Worm (Caenorhabditis elegans) whole organism, young adult: ENCODE measurements around the gene M142.5.

Experiments used
- F37B4.10 ChIP-seq: fragments of 200-800 bp; sonication (Bioruptor generic); IDR thresholded peaks from 2 replicates; pipeline ENCODE4 v1.3.6; 2022; ENCODE audit warnings: missing genetic modification characterization, missing compliant biosample characterization
- F52B5.7 ChIP-seq: sonication (generic microtip); optimal IDR thresholded peaks from 2 replicates; lab custom pipeline; 2016; ENCODE audit warnings: mild to moderate bottlenecking, missing genetic modification characterization, missing compliant biosample characterization
- lin-35 ChIP-seq, 3 experiments: fragments of 150-350 bp in 2 of 3; sonication (generic microtip) in 1 of 3; optimal IDR thresholded peaks; 2 replicates each; lab custom pipeline; 2014 to 2018; ENCODE audit warnings: missing biosample characterization in 3 of 3, missing genetic modification characterization in 3 of 3, missing genetic modification reagents in 3 of 3
- madf-3 ChIP-seq: fragments of 200-800 bp; sonication (Bioruptor generic); IDR thresholded peaks from 2 replicates; pipeline ENCODE4 v1.3.6; 2022; ENCODE audit warnings: missing genetic modification reagents, missing genetic modification characterization, missing compliant biosample characterization
- mes-4 ChIP-seq: sonication (generic microtip); optimal IDR thresholded peaks from 2 replicates; lab custom pipeline; 2016; ENCODE audit warnings: missing genotype, missing genetic modification characterization, missing compliant biosample characterization
- nhr-120 ChIP-seq: fragments of 200-800 bp; sonication (Bioruptor generic); IDR thresholded peaks from 2 replicates; pipeline ENCODE4 v1.3.6; 2022; ENCODE audit warnings: missing genetic modification characterization, missing compliant biosample characterization
- unc-62 ChIP-seq: fragments of 150-350 bp; optimal IDR thresholded peaks from 2 replicates; lab custom pipeline; 2014; ENCODE audit warnings: missing biosample characterization, missing genetic modification reagents, missing genetic modification characterization

ce11 chrIII:10976580-10976979, 45.6 kb downstream of the M142.5 start:
- no peak for TF ChIP-seq F37B4.10 (GFP tag; lab: Robert Waterston, UW)
- no peak for TF ChIP-seq unc-62 (GFP tag; lab: Kevin White, UChicago)
- TF ChIP-seq nhr-120 (GFP tag; lab: Robert Waterston, UW) = no peak
- no peak for TF ChIP-seq mes-4 (tag; lab: Kevin White, UChicago)
- no peak for TF ChIP-seq madf-3 (GFP tag; lab: Robert Waterston, UW)
- no peak for TF ChIP-seq lin-35 (GFP tag; optimal IDR thresholded peaks at IDR 0.05; lab: Kevin White, UChicago)
- no peak for TF ChIP-seq F52B5.7 (tag; lab: Kevin White, UChicago)
